Worm (Caenorhabditis elegans): ENCODE data around the gene dmd-10.
"Not testable (repeated sequence)": the region's sequence is repeated elsewhere in the genome, so short reads cannot be mapped to it uniquely, and the experiment has no call there.

ce11 chrV:13198449-13199067 is 37.8 kb downstream of the dmd-10 start:
- TF ChIP-seq lin-54 (GFP tag; optimal IDR thresholded peaks at IDR 0.05); tbx-9 (tag; optimal IDR thresholded peaks at IDR 0.05; ENCODE audit: borderline replicate concordance); akir-1 (GFP tag; optimal IDR thresholded peaks at IDR 0.05); dpl-1 (GFP tag; optimal IDR thresholded peaks at IDR 0.05); ztf-22 (GFP tag; optimal IDR thresholded peaks at IDR 0.05); attf-3 (GFP tag; conservative IDR thresholded peaks at IDR 0.05); F23B12.7 (tag; optimal IDR thresholded peaks at IDR 0.05; ENCODE audit: insufficient read depth); B0261.1 (tag; optimal IDR thresholded peaks at IDR 0.05); F55B11.4 (tag; optimal IDR thresholded peaks at IDR 0.05; ENCODE audit: borderline replicate concordance, insufficient read depth); fkh-3 (tag; optimal IDR thresholded peaks at IDR 0.05): not testable (repeated sequence)
